Fruit fly (Drosophila melanogaster) Kc167 (cell line): ENCODE measurements around the gene CG34334.

ENCODE experiments used
- Myc ChIP-seq: fragments of >200 bp; optimal IDR thresholded peaks from 2 replicates; lab custom pipeline; 2017; ENCODE audit warnings: missing external identifiers
- Sin3A ChIP-seq: fragments of >200 bp; optimal IDR thresholded peaks from 2 replicates; lab custom pipeline; 2018; ENCODE audit warnings: missing external identifiers
- h ChIP-seq: fragments of >200 bp; optimal IDR thresholded peaks from 3 replicates; lab custom pipeline; 2018; ENCODE audit warnings: missing external identifiers
- insv ChIP-seq: fragments of >200 bp; optimal IDR thresholded peaks from 3 replicates; lab custom pipeline; 2018; ENCODE audit warnings: missing external identifiers
- ttk ChIP-seq: sonication (Bioruptor generic); optimal IDR thresholded peaks from 2 replicates; lab custom pipeline; 2017; ENCODE audit warnings: missing external identifiers

DNA sequence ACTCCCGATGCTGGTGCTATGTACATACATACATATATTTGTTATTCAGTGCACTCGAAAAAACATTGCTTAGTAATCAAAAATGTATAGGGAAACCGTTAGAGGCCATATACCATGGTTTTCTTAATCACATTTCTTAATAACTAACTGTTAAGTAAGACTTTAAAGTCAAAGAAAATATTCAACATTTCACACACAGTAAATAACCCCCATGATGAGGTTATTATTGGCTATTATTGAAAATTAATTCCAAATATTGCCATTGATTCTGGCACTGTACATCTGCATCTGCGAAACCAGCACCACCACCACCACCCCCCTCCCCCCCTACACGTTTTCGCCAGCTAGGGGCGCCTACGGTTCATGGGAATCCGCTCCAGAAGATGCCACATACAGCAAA, 25.4 kb upstream of the CG34334 start:
- TF ChIP-seq Sin3A (lab: Kevin White, UChicago) = no peak
- TF ChIP-seq ttk (lab: Kevin White, UChicago) = no peak
- no peak for TF ChIP-seq h (lab: Kevin White, UChicago)
- TF ChIP-seq Myc (lab: Kevin White, UChicago) = no peak
- no peak for TF ChIP-seq insv (lab: Kevin White, UChicago)
